Worm (Caenorhabditis elegans) whole organism, young adult: Measurements from ENCODE around the gene wrk-1.
A peak's percentile ranks its signal among the peaks of the same experiment; 100 is the strongest.

Experiments used
- B0035.1 ChIP-seq: sonication (generic microtip); optimal IDR thresholded peaks from 2 replicates; lab custom pipeline; 2016; ENCODE audit warnings: missing genetic modification characterization, mild to moderate bottlenecking, missing compliant biosample characterization, missing genotype, missing genetic modification reagents
- B0261.1 ChIP-seq: sonication (generic microtip); optimal IDR thresholded peaks from 2 replicates; lab custom pipeline; 2016; ENCODE audit warnings: mild to moderate bottlenecking, missing genetic modification characterization, moderate library complexity, missing compliant biosample characterization
- C17E4.6 ChIP-seq: fragments of 200-800 bp; sonication (Bioruptor generic); IDR thresholded peaks from 2 replicates; pipeline ENCODE4 v1.3.6; 2022; ENCODE audit warnings: missing genetic modification reagents, missing genetic modification characterization, missing compliant biosample characterization
- D2030.7 ChIP-seq: fragments of 200-800 bp; sonication (Bioruptor generic); IDR thresholded peaks from 2 replicates; pipeline ENCODE4 v1.3.6; 2022; ENCODE audit warnings: missing genetic modification reagents, missing genetic modification characterization, missing compliant biosample characterization
- F22D6.2 ChIP-seq: sonication (generic microtip); optimal IDR thresholded peaks from 2 replicates; lab custom pipeline; 2016; ENCODE audit warnings: mild to moderate bottlenecking, missing genetic modification characterization, missing compliant biosample characterization
- F55B11.4 ChIP-seq: sonication (generic microtip); optimal IDR thresholded peaks from 2 replicates; lab custom pipeline; 2016; ENCODE audit warnings: missing compliant biosample characterization, missing genetic modification characterization, borderline replicate concordance; ENCODE audit not compliant: insufficient read depth
- F57C9.4 ChIP-seq: sonication (generic microtip); optimal IDR thresholded peaks from 2 replicates; lab custom pipeline; 2017; ENCODE audit warnings: mild to moderate bottlenecking, missing genetic modification characterization, missing compliant biosample characterization
- Y53G8AR.9 ChIP-seq: fragments of 200-800 bp; sonication (Bioruptor generic); conservative IDR thresholded peaks from 2 replicates; pipeline ENCODE4 v1.3.6; 2022; ENCODE audit warnings: missing genetic modification reagents, missing genetic modification characterization, missing compliant biosample characterization
- Y56A3A.18 ChIP-seq: fragments of 200-800 bp; sonication (Bioruptor generic); IDR thresholded peaks from 2 replicates; pipeline ENCODE4 v1.3.6; 2022; ENCODE audit warnings: missing genetic modification reagents, missing genetic modification characterization, missing compliant biosample characterization
- Y79H2A.3 ChIP-seq: fragments of 200-800 bp; sonication (Bioruptor generic); conservative IDR thresholded peaks from 2 replicates; pipeline ENCODE4 v1.3.6; 2022; ENCODE audit warnings: missing genetic modification reagents, missing genetic modification characterization, missing compliant biosample characterization
- aptf-2 ChIP-seq: fragments of 200-800 bp; sonication (Bioruptor generic); conservative IDR thresholded peaks from 2 replicates; pipeline ENCODE4 v1.3.6; 2022; ENCODE audit warnings: missing genetic modification reagents, missing genetic modification characterization, missing compliant biosample characterization
- atf-7 ChIP-seq: sonication (generic microtip); optimal IDR thresholded peaks from 2 replicates; lab custom pipeline; 2017; ENCODE audit warnings: mild to moderate bottlenecking, missing genetic modification characterization, missing compliant biosample characterization
- cebp-1 ChIP-seq, 2 experiments: fragments of 200-800 bp in 1 of 2; sonication (Bioruptor generic) in 1 of 2; sonication (generic microtip) in 1 of 2; IDR thresholded peaks in 1 of 2; optimal IDR thresholded peaks in 1 of 2; 2 replicates each; pipeline versions ENCODE4 v1.3.6 to Lab custom; 2017 to 2022; ENCODE audit warnings: missing compliant biosample characterization in 2 of 2, missing genetic modification characterization in 2 of 2, mild to moderate bottlenecking in 1 of 2, missing genetic modification reagents in 1 of 2, moderate library complexity in 1 of 2
- ceh-27 ChIP-seq: fragments of 200-800 bp; sonication (Bioruptor generic); optimal IDR thresholded peaks from 2 replicates; lab custom pipeline; 2018; ENCODE audit warnings: mild to moderate bottlenecking, missing genetic modification characterization, moderate library complexity, missing compliant biosample characterization
- ceh-91 ChIP-seq: fragments of 200-800 bp; sonication (Bioruptor generic); IDR thresholded peaks from 2 replicates; pipeline ENCODE4 v1.3.6; 2022; ENCODE audit warnings: missing genetic modification reagents, missing genetic modification characterization, missing compliant biosample characterization
- die-1 ChIP-seq: sonication (generic microtip); optimal IDR thresholded peaks from 2 replicates; lab custom pipeline; 2016; ENCODE audit warnings: missing genotype, mild to moderate bottlenecking, missing genetic modification characterization, missing compliant biosample characterization
- egl-44 ChIP-seq: fragments of 200-800 bp; sonication (Bioruptor generic); IDR thresholded peaks from 2 replicates; pipeline ENCODE4 v1.3.6; 2022; ENCODE audit warnings: missing genetic modification reagents, missing genetic modification characterization, missing compliant biosample characterization
- ekl-4 ChIP-seq: fragments of 200-800 bp; sonication (Bioruptor generic); IDR thresholded peaks from 2 replicates; pipeline ENCODE4 v1.3.6; 2022; ENCODE audit warnings: missing genetic modification reagents, missing genetic modification characterization, missing compliant biosample characterization
- fkh-3 ChIP-seq: sonication (generic microtip); optimal IDR thresholded peaks from 2 replicates; lab custom pipeline; 2016; ENCODE audit warnings: mild to moderate bottlenecking, missing genetic modification characterization, missing compliant biosample characterization
- gei-17 ChIP-seq: fragments of 200-800 bp; sonication (Bioruptor generic); optimal IDR thresholded peaks from 2 replicates; lab custom pipeline; 2018; ENCODE audit warnings: mild to moderate bottlenecking, missing genetic modification characterization, missing compliant biosample characterization
- him-1 ChIP-seq: sonication (generic microtip); optimal IDR thresholded peaks from 2 replicates; lab custom pipeline; 2016; ENCODE audit warnings: missing genotype, missing genetic modification reagents, missing genetic modification characterization, missing compliant biosample characterization
- hmg-20 ChIP-seq: fragments of 200-800 bp; sonication (Bioruptor generic); IDR thresholded peaks from 2 replicates; pipeline ENCODE4 v1.3.6; 2022; ENCODE audit warnings: missing genetic modification reagents, missing genetic modification characterization, missing compliant biosample characterization
- hsf-1 ChIP-seq: fragments of 200-800 bp; sonication (Bioruptor generic); IDR thresholded peaks from 2 replicates; pipeline ENCODE4 v1.3.6; 2022; ENCODE audit warnings: missing genetic modification reagents, missing genetic modification characterization, missing compliant biosample characterization
- lag-1 ChIP-seq: fragments of 200-800 bp; sonication (Bioruptor generic); IDR thresholded peaks from 2 replicates; pipeline ENCODE4 v1.3.6; 2022; ENCODE audit warnings: missing genetic modification reagents, missing genetic modification characterization, missing compliant biosample characterization
- let-526 ChIP-seq: fragments of 200-800 bp; sonication (Bioruptor generic); IDR thresholded peaks from 2 replicates; pipeline ENCODE4 v1.3.6; 2022; ENCODE audit warnings: missing genetic modification reagents, missing genetic modification characterization, missing compliant biosample characterization
- lin-26 ChIP-seq: fragments of 200-800 bp; sonication (Bioruptor generic); IDR thresholded peaks from 2 replicates; pipeline ENCODE4 v1.3.6; 2022; ENCODE audit warnings: missing genetic modification reagents, missing genetic modification characterization, missing compliant biosample characterization
- lin-35 ChIP-seq, 3 experiments: fragments of 150-350 bp in 2 of 3; sonication (generic microtip) in 1 of 3; optimal IDR thresholded peaks; 2 replicates each; lab custom pipeline; 2014 to 2018; ENCODE audit warnings: missing biosample characterization in 3 of 3, missing genetic modification characterization in 3 of 3, missing genetic modification reagents in 3 of 3
- lin-40 ChIP-seq: sonication (generic microtip); optimal IDR thresholded peaks from 2 replicates; lab custom pipeline; 2016; ENCODE audit warnings: missing genetic modification characterization, mild to moderate bottlenecking, missing compliant biosample characterization, missing genotype, missing genetic modification reagents
- nfya-1 ChIP-seq: sonication (generic microtip); optimal IDR thresholded peaks from 2 replicates; lab custom pipeline; 2017; ENCODE audit warnings: antibody characterized with exemption, missing compliant biosample characterization, missing genetic modification characterization, borderline replicate concordance; ENCODE audit not compliant: insufficient read depth
- nfyb-1 ChIP-seq: fragments of 200-800 bp; sonication (Bioruptor generic); IDR thresholded peaks from 2 replicates; pipeline ENCODE4 v1.3.6; 2022; ENCODE audit warnings: missing genetic modification reagents, missing genetic modification characterization, missing compliant biosample characterization
- nhr-179 ChIP-seq: sonication (generic microtip); optimal IDR thresholded peaks from 2 replicates; lab custom pipeline; 2016; ENCODE audit warnings: mild to moderate bottlenecking, missing genetic modification characterization, missing compliant biosample characterization
- pbrm-1 ChIP-seq: fragments of 200-800 bp; sonication (Bioruptor generic); IDR thresholded peaks from 2 replicates; pipeline ENCODE4 v1.3.6; 2022; ENCODE audit warnings: missing genetic modification reagents, missing genetic modification characterization, missing compliant biosample characterization
- rcor-1 ChIP-seq: fragments of 200-800 bp; sonication (Bioruptor generic); IDR thresholded peaks from 2 replicates; pipeline ENCODE4 v1.3.6; 2022; ENCODE audit warnings: missing genetic modification reagents, missing genetic modification characterization, missing compliant biosample characterization
- rpc-1 ChIP-seq, 2 experiments: fragments of 150-350 bp in 1 of 2; sonication (generic microtip) in 1 of 2; optimal IDR thresholded peaks; 2 replicates each; lab custom pipeline; 2014 to 2018; ENCODE audit warnings: missing biosample characterization in 1 of 2, missing genetic modification characterization in 1 of 2, missing genetic modification reagents in 1 of 2, missing genotype in 1 of 2
- sdz-38 ChIP-seq: sonication (generic microtip); optimal IDR thresholded peaks from 2 replicates; lab custom pipeline; 2016; ENCODE audit warnings: missing genotype, missing genetic modification characterization, missing compliant biosample characterization
- snpc-4 ChIP-seq, 5 experiments: fragments of 150-350 bp in 1 of 5; sonication (generic microtip) in 4 of 5; optimal IDR thresholded peaks; 2 replicates each; lab custom pipeline; 2014 to 2018; ENCODE audit warnings: missing genetic modification characterization in 5 of 5, missing biosample characterization in 3 of 5, antibody characterized with exemption in 2 of 5, mild to moderate bottlenecking in 2 of 5, missing compliant biosample characterization in 2 of 5, missing genotype in 2 of 5, moderate library complexity in 2 of 5, missing genetic modification reagents in 1 of 5
- somi-1 ChIP-seq: fragments of 200-800 bp; sonication (Bioruptor generic); optimal IDR thresholded peaks from 2 replicates; lab custom pipeline; 2018; ENCODE audit warnings: mild to moderate bottlenecking, missing genetic modification characterization, missing compliant biosample characterization
- sptf-2 ChIP-seq: fragments of 200-800 bp; sonication (Bioruptor generic); optimal IDR thresholded peaks from 2 replicates; lab custom pipeline; 2018; ENCODE audit warnings: mild to moderate bottlenecking, missing genetic modification characterization, missing compliant biosample characterization
- tbp1 ChIP-seq: fragments of 200-800 bp; sonication (Bioruptor generic); optimal IDR thresholded peaks from 2 replicates; lab custom pipeline; 2018; ENCODE audit warnings: mild to moderate bottlenecking, missing genetic modification characterization, missing compliant biosample characterization
- tbx-9 ChIP-seq: sonication (generic microtip); optimal IDR thresholded peaks from 2 replicates; lab custom pipeline; 2016; ENCODE audit warnings: borderline replicate concordance, missing genetic modification characterization, inconsistent platforms, missing compliant biosample characterization
- ztf-18 ChIP-seq: sonication (generic microtip); optimal IDR thresholded peaks from 2 replicates; lab custom pipeline; 2016; ENCODE audit warnings: missing genotype, mild to moderate bottlenecking, missing genetic modification characterization, missing compliant biosample characterization
- ztf-3 ChIP-seq: fragments of 200-800 bp; sonication (Bioruptor generic); optimal IDR thresholded peaks from 2 replicates; lab custom pipeline; 2018; ENCODE audit warnings: mild to moderate bottlenecking, missing genetic modification characterization, missing compliant biosample characterization

wrk-1 gene

ce11 chrX:8419252-8419651, 26.9 kb upstream of the wrk-1 start (continued):
- TF ChIP-seq tbx-9 (tag; lab: Kevin White, UChicago) (no peak), C17E4.6 (GFP tag; lab: Robert Waterston, UW) (no peak), ztf-18 (peak; percentile 36), him-1 (tag; lab: Kevin White, UChicago) (peak; percentile 31), pbrm-1 (GFP tag; lab: Robert Waterston, UW) (peak; percentile 62; the same call in 1 of the 2 replicates), B0261.1 (tag; lab: Kevin White, UChicago) (peak; percentile 81), snpc-4 (GFP tag; optimal IDR thresholded peaks at IDR 0.05; lab: Kevin White, UChicago) (peak; percentile 5), snpc-4 (tag; optimal IDR thresholded peaks at IDR 0.05; lab: Kevin White, UChicago) (peak in 2 of 4 experiments; percentile 35 to 63), Y56A3A.18 (GFP tag; lab: Robert Waterston, UW) (0 out of 2 replicates have a peak, but pooled peaks have one; percentile 24), tbp1 (GFP tag; lab: Kevin White, UChicago) (peak; percentile 89), sdz-38 (tag; lab: Kevin White, UChicago) (no peak)

ce11 chrX:8418382-8418781, 26.0 kb upstream of the wrk-1 start, which contains the start of gene spp-13:
Gene spp-13, minus strand, starts transcription at chrX:8418524.
- TF ChIP-seq egl-44 (GFP tag; lab: Robert Waterston, UW) (no peak), lin-40 (tag; lab: Kevin White, UChicago) (no peak)

ce11 chrX:8417727-8418126, 25.3 kb upstream of the wrk-1 start:
- TF ChIP-seq B0261.1 (tag; lab: Kevin White, UChicago) (peak; percentile 65), sptf-2 (GFP tag; lab: Kevin White, UChicago) (no peak), nfya-1 (tag; lab: Kevin White, UChicago) (no peak), somi-1 (GFP tag; lab: Kevin White, UChicago) (no peak), F57C9.4 (no peak), ekl-4 (GFP tag; lab: Robert Waterston, UW) (no peak), tbp1 (GFP tag; lab: Kevin White, UChicago) (peak; percentile 86), cebp-1 (GFP tag; IDR thresholded peaks at IDR 0.05; lab: Robert Waterston, UW) (no peak), cebp-1 (tag; optimal IDR thresholded peaks at IDR 0.05; lab: Kevin White, UChicago) (no peak), hmg-20 (GFP tag; lab: Robert Waterston, UW) (no peak), C17E4.6 (GFP tag; lab: Robert Waterston, UW) (no peak), nhr-179 (tag; lab: Kevin White, UChicago) (no peak), ceh-27 (GFP tag; lab: Kevin White, UChicago) (no peak), lin-26 (GFP tag; lab: Robert Waterston, UW) (peak; percentile 77), F22D6.2 (tag; lab: Kevin White, UChicago) (no peak), fkh-3 (no peak), hsf-1 (GFP tag; lab: Robert Waterston, UW) (no peak), rcor-1 (GFP tag; lab: Robert Waterston, UW) (no peak), lag-1 (no peak), let-526 (GFP tag; lab: Robert Waterston, UW) (no peak), ztf-3 (no peak), rpc-1 (optimal IDR thresholded peaks at IDR 0.05; lab: Kevin White, UChicago) (peak; percentile 66), rpc-1 (tag; optimal IDR thresholded peaks at IDR 0.05; lab: Kevin White, UChicago) (peak; percentile 82), Y79H2A.3 (no peak), aptf-2 (GFP tag; lab: Robert Waterston, UW) (no peak), ceh-91 (GFP tag; lab: Robert Waterston, UW) (no peak), atf-7 (tag; lab: Kevin White, UChicago) (no peak), F55B11.4 (tag; lab: Kevin White, UChicago) (no peak), D2030.7 (GFP tag; lab: Robert Waterston, UW) (peak; percentile 60), Y53G8AR.9 (GFP tag; lab: Robert Waterston, UW) (0 out of 2 replicates have a peak, but pooled peaks have one; percentile 38), nfyb-1 (GFP tag; lab: Robert Waterston, UW) (no peak), B0035.1 (tag; lab: Kevin White, UChicago) (no peak), die-1 (peak; percentile 35), lin-35 (GFP tag; optimal IDR thresholded peaks at IDR 0.05; lab: Kevin White, UChicago) (no peak), gei-17 (GFP tag; lab: Kevin White, UChicago) (no peak), snpc-4 (GFP tag; optimal IDR thresholded peaks at IDR 0.05; lab: Kevin White, UChicago) (no peak), snpc-4 (tag; optimal IDR thresholded peaks at IDR 0.05; lab: Kevin White, UChicago) (peak in 1 of 4 experiments; percentile 38)
